Worm (Caenorhabditis elegans) whole organism, L3 larva: ENCODE results near the gene rei-2.

Source experiments
- jun-1 ChIP-seq: fragments of 150-350 bp; optimal IDR thresholded peaks from 2 replicates; lab custom pipeline; 2014; ENCODE audit warnings: missing biosample characterization, missing genetic modification reagents, missing genetic modification characterization
- pqm-1 ChIP-seq: fragments of 150-350 bp; optimal IDR thresholded peaks from 2 replicates; lab custom pipeline; 2017; ENCODE audit warnings: missing biosample characterization, missing genetic modification characterization, inconsistent platforms
- tbx-2 ChIP-seq: sonication (generic microtip); optimal IDR thresholded peaks from 2 replicates; lab custom pipeline; 2016; ENCODE audit warnings: mild to moderate bottlenecking, missing genetic modification characterization, missing compliant biosample characterization
- unc-62 ChIP-seq: fragments of 150-350 bp; sonication (generic microtip); optimal IDR thresholded peaks from 4 replicates; lab custom pipeline; 2014; ENCODE audit warnings: missing biosample characterization, missing genetic modification reagents, missing genetic modification characterization

DNA sequence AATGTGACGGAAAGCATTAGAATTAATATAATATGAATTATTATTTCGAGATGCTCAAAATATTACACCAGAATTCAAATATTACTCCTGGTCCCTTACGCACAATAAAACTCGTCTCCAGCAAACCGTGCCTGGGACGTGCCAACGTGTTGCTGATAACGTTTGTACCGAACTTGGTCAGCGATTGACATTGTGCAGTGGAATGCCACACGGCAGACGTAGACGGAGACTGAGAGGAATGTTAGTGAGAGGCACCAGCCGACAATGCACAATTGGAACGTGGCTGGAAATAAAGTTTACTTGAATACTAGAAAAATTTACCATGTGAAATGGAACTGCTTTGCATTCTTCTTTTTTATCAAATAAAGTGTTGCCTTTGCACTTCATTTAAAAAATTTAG is 29.3 kb upstream of the rei-2 start:
- TF ChIP-seq pqm-1 (tag; lab: Kevin White, UChicago) (peak; percentile 29), jun-1 (tag; lab: Kevin White, UChicago) (no peak), tbx-2 (tag; lab: Kevin White, UChicago) (no peak), unc-62 (GFP tag; lab: Kevin White, UChicago) (no peak)
